Worm (Caenorhabditis elegans) whole organism, young adult: ENCODE results near the gene hpo-10.

Source experiments
- C17E4.6 ChIP-seq: fragments of 200-800 bp; sonication (Bioruptor generic); IDR thresholded peaks from 2 replicates; pipeline ENCODE4 v1.3.6; 2022; ENCODE audit warnings: missing genetic modification reagents, missing genetic modification characterization, missing compliant biosample characterization
- K12H6.12 ChIP-seq: fragments of 200-800 bp; sonication (Bioruptor generic); optimal IDR thresholded peaks from 2 replicates; lab custom pipeline; 2018; ENCODE audit warnings: mild to moderate bottlenecking, missing genetic modification characterization, missing compliant biosample characterization
- T26A5.8 ChIP-seq: sonication (generic microtip); optimal IDR thresholded peaks from 2 replicates; lab custom pipeline; 2016; ENCODE audit warnings: missing genetic modification characterization, missing compliant biosample characterization
- ceh-79 ChIP-seq: sonication (generic microtip); optimal IDR thresholded peaks from 2 replicates; lab custom pipeline; 2017; ENCODE audit warnings: mild to moderate bottlenecking, missing genetic modification characterization, missing compliant biosample characterization
- hlh-26 ChIP-seq: fragments of 200-800 bp; sonication (Bioruptor generic); conservative IDR thresholded peaks from 2 replicates; pipeline ENCODE4 v1.3.6; 2022; ENCODE audit warnings: missing genetic modification reagents, missing genetic modification characterization, missing compliant biosample characterization
- lin-40 ChIP-seq: sonication (generic microtip); optimal IDR thresholded peaks from 2 replicates; lab custom pipeline; 2016; ENCODE audit warnings: missing genetic modification characterization, mild to moderate bottlenecking, missing compliant biosample characterization, missing genotype, missing genetic modification reagents
- rpc-1 ChIP-seq, 2 experiments: fragments of 150-350 bp in 1 of 2; sonication (generic microtip) in 1 of 2; optimal IDR thresholded peaks; 2 replicates each; lab custom pipeline; 2014 to 2018; ENCODE audit warnings: missing biosample characterization in 1 of 2, missing genetic modification characterization in 1 of 2, missing genetic modification reagents in 1 of 2, missing genotype in 1 of 2
- tbp1 ChIP-seq: fragments of 200-800 bp; sonication (Bioruptor generic); optimal IDR thresholded peaks from 2 replicates; lab custom pipeline; 2018; ENCODE audit warnings: mild to moderate bottlenecking, missing genetic modification characterization, missing compliant biosample characterization
- ztf-26 ChIP-seq: sonication (generic microtip); optimal IDR thresholded peaks from 2 replicates; lab custom pipeline; 2017; ENCODE audit warnings: missing genetic modification characterization, missing compliant biosample characterization
- ztf-3 ChIP-seq: fragments of 200-800 bp; sonication (Bioruptor generic); optimal IDR thresholded peaks from 2 replicates; lab custom pipeline; 2018; ENCODE audit warnings: mild to moderate bottlenecking, missing genetic modification characterization, missing compliant biosample characterization

DNA sequence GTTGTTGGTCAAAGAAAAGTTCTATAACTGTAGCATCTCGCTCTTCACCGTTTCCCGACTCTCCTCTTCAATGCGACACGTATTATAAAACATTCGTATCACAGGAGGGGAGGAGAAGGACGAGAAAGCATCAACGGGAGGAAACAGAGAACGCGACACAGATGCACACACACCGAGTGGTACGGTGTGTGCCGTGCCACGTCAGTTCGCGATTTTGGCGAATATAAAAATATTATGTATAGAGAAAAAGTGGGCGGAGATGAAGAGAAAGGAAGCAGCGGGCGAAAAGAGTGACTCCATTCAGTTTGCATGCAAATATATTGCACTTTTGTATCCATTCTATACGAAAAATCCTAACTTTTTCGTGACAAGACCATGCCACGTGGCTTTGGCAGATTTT lies 35.4 kb downstream of the hpo-10 start:
- TF ChIP-seq ztf-3 (GFP tag; lab: Kevin White, UChicago) (no peak), K12H6.12 (tag; lab: Kevin White, UChicago) (no peak), hlh-26 (no peak), ztf-26 (tag; lab: Kevin White, UChicago) (no peak), C17E4.6 (GFP tag; lab: Robert Waterston, UW) (no peak), lin-40 (tag; lab: Kevin White, UChicago) (no peak), tbp1 (no peak), rpc-1 (optimal IDR thresholded peaks at IDR 0.05; lab: Kevin White, UChicago) (no peak), rpc-1 (tag; optimal IDR thresholded peaks at IDR 0.05; lab: Kevin White, UChicago) (no peak), ceh-79 (tag; lab: Kevin White, UChicago) (no peak), T26A5.8 (tag; lab: Kevin White, UChicago) (no peak)
